Fruit fly (Drosophila melanogaster) whole organism, embryonic: ENCODE results near the gene CG43121.

Source experiments
- Atf-2 ChIP-seq: fragments of 200-800 bp; sonication (Bioruptor generic); optimal IDR thresholded peaks from 2 replicates; lab custom pipeline; 2016; ENCODE audit warnings: missing biosample characterization, missing genetic modification characterization
- Atf6 ChIP-seq: fragments of 200-800 bp; sonication (Bioruptor generic); IDR thresholded peaks from 2 replicates; pipeline ENCODE4 v1.3.6; 2022; ENCODE audit warnings: missing biosample characterization, missing genetic modification characterization
- CG10366 ChIP-seq: fragments of 200-800 bp; sonication (Bioruptor generic); IDR thresholded peaks from 2 replicates; pipeline ENCODE4 v1.3.6; 2022; ENCODE audit warnings: missing biosample characterization, missing genetic modification characterization
- CG11085 ChIP-seq: fragments of 200-800 bp; sonication (Bioruptor generic); IDR thresholded peaks from 2 replicates; pipeline ENCODE4 v1.3.6; 2022; ENCODE audit warnings: missing biosample characterization, missing genetic modification characterization
- CG12104 ChIP-seq: fragments of 200-800 bp; sonication (Bioruptor generic); optimal IDR thresholded peaks from 3 replicates; lab custom pipeline; 2016; ENCODE audit warnings: missing biosample characterization, missing genetic modification characterization
- CG1233 ChIP-seq: fragments of 200-800 bp; sonication (Bioruptor generic); optimal IDR thresholded peaks from 4 replicates; lab custom pipeline; 2018; ENCODE audit warnings: missing biosample characterization, mild to moderate bottlenecking, missing genetic modification characterization
- CG13123 ChIP-seq: fragments of 200-800 bp; sonication (Bioruptor generic); optimal IDR thresholded peaks from 2 replicates; lab custom pipeline; 2016; ENCODE audit warnings: missing biosample characterization, missing genetic modification characterization
- CG13287 ChIP-seq: fragments of 200-800 bp; sonication (Bioruptor generic); IDR thresholded peaks from 2 replicates; pipeline ENCODE4 v1.3.6; 2022; ENCODE audit warnings: missing biosample characterization, missing genetic modification characterization; ENCODE audit not compliant: partially characterized antibody
- CG18011 ChIP-seq: fragments of 200-800 bp; sonication (Bioruptor generic); optimal IDR thresholded peaks from 2 replicates; lab custom pipeline; 2017; ENCODE audit warnings: missing biosample characterization, missing genetic modification characterization, mild to moderate bottlenecking, moderate library complexity, missing genotype
- CG18476 ChIP-seq: fragments of 200-800 bp; sonication (Bioruptor generic); optimal IDR thresholded peaks from 2 replicates; lab custom pipeline; 2016; ENCODE audit warnings: missing biosample characterization, mild to moderate bottlenecking, missing genetic modification characterization
- CG2202 ChIP-seq: fragments of 200-800 bp; sonication (Bioruptor generic); optimal IDR thresholded peaks from 2 replicates; lab custom pipeline; 2018; ENCODE audit warnings: missing biosample characterization, mild to moderate bottlenecking, missing genetic modification characterization
- CG2678 ChIP-seq: fragments of 200-800 bp; sonication (Bioruptor generic); optimal IDR thresholded peaks from 3 replicates; lab custom pipeline; 2019; ENCODE audit warnings: missing biosample characterization, mild to moderate bottlenecking, missing genetic modification characterization, moderate library complexity
- CG30431 ChIP-seq: fragments of 200-800 bp; sonication (Bioruptor generic); optimal IDR thresholded peaks from 2 replicates; lab custom pipeline; 2017; ENCODE audit warnings: missing biosample characterization, missing genetic modification characterization
- CG3281 ChIP-seq: fragments of 200-800 bp; sonication (Bioruptor generic); optimal IDR thresholded peaks from 3 replicates; lab custom pipeline; 2017; ENCODE audit warnings: missing biosample characterization, mild to moderate bottlenecking, missing genetic modification characterization
- CG4617 ChIP-seq: fragments of 200-800 bp; sonication (Bioruptor generic); optimal IDR thresholded peaks from 3 replicates; lab custom pipeline; 2016; ENCODE audit warnings: missing biosample characterization, missing genetic modification characterization, borderline replicate concordance
- CG4854 ChIP-seq: fragments of 200-800 bp; sonication (Bioruptor generic); optimal IDR thresholded peaks from 2 replicates; lab custom pipeline; 2016; ENCODE audit warnings: missing biosample characterization, missing genetic modification characterization, inconsistent platforms
- CG8290 ChIP-seq, 3 experiments: fragments of 200-800 bp; sonication (Bioruptor generic); optimal IDR thresholded peaks; 2 replicates each; lab custom pipeline; 2016 to 2019; ENCODE audit warnings: missing biosample characterization in 3 of 3, missing genetic modification characterization in 3 of 3, mild to moderate bottlenecking in 2 of 3, moderate library complexity in 1 of 3
- CG8388 ChIP-seq: fragments of 200-800 bp; sonication (Bioruptor generic); optimal IDR thresholded peaks from 2 replicates; lab custom pipeline; 2019; ENCODE audit warnings: missing biosample characterization, mild to moderate bottlenecking, missing genetic modification characterization, moderate library complexity
- CG9727 ChIP-seq: fragments of 200-800 bp; sonication (Bioruptor generic); optimal IDR thresholded peaks from 3 replicates; lab custom pipeline; 2017; ENCODE audit warnings: missing biosample characterization, mild to moderate bottlenecking, missing genetic modification characterization
- Camta ChIP-seq: fragments of 200-800 bp; sonication (Bioruptor generic); optimal IDR thresholded peaks from 2 replicates; lab custom pipeline; 2016; ENCODE audit warnings: missing biosample characterization, missing genetic modification characterization
- Dad ChIP-seq: fragments of 200-800 bp; sonication (Bioruptor generic); optimal IDR thresholded peaks from 3 replicates; lab custom pipeline; 2016; ENCODE audit warnings: missing biosample characterization, missing genetic modification characterization
- Dip2 ChIP-seq: fragments of 200-800 bp; sonication (Bioruptor generic); IDR thresholded peaks from 2 replicates; pipeline ENCODE4 v1.3.6; 2022; ENCODE audit warnings: missing biosample characterization, missing genetic modification characterization
- Gsc ChIP-seq: fragments of 200-800 bp; sonication (Bioruptor generic); IDR thresholded peaks from 2 replicates; pipeline ENCODE4 v1.3.6; 2022; ENCODE audit warnings: missing biosample characterization, missing genetic modification characterization
- Gug ChIP-seq: fragments of 200-800 bp; sonication (Bioruptor generic); IDR thresholded peaks from 4 replicates; pipeline ENCODE4 v1.3.6; 2022; ENCODE audit warnings: missing biosample characterization, missing genetic modification characterization
- HLH4C ChIP-seq: fragments of 200-800 bp; sonication (Bioruptor generic); IDR thresholded peaks from 3 replicates; pipeline ENCODE4 v1.3.6; 2022; ENCODE audit warnings: missing biosample characterization, missing genetic modification characterization; ENCODE audit not compliant: partially characterized antibody
- HLH54F ChIP-seq: fragments of 200-800 bp; sonication (Bioruptor generic); optimal IDR thresholded peaks from 3 replicates; lab custom pipeline; 2016; ENCODE audit warnings: missing biosample characterization, missing genetic modification characterization
- HmgZ ChIP-seq: fragments of 200-800 bp; sonication (Bioruptor generic); optimal IDR thresholded peaks from 2 replicates; lab custom pipeline; 2018; ENCODE audit warnings: missing biosample characterization, mild to moderate bottlenecking, missing genetic modification characterization
- Hmr ChIP-seq: fragments of 200-800 bp; sonication (Bioruptor generic); optimal IDR thresholded peaks from 3 replicates; lab custom pipeline; 2017; ENCODE audit warnings: mild to moderate bottlenecking, missing biosample characterization, missing genetic modification reagents, missing genetic modification characterization
- MBD-R2 ChIP-seq: fragments of 200-800 bp; sonication (Bioruptor generic); IDR thresholded peaks from 2 replicates; pipeline ENCODE4 v1.3.6; 2022; ENCODE audit warnings: missing biosample characterization, missing genetic modification characterization
- Myb ChIP-seq: fragments of 200-800 bp; sonication (Bioruptor generic); optimal IDR thresholded peaks from 2 replicates; lab custom pipeline; 2016; ENCODE audit warnings: missing biosample characterization, missing genetic modification characterization
- Poxn ChIP-seq: fragments of 200-800 bp; sonication (Bioruptor generic); IDR thresholded peaks from 2 replicates; pipeline ENCODE4 v1.3.6; 2022; ENCODE audit warnings: missing biosample characterization, missing genetic modification characterization
- Ravus ChIP-seq: fragments of 200-800 bp; sonication (Bioruptor generic); IDR thresholded peaks from 2 replicates; pipeline ENCODE4 v1.3.6; 2022; ENCODE audit warnings: missing biosample characterization, missing genetic modification characterization
- YL-1 ChIP-seq: fragments of 200-800 bp; sonication (Bioruptor generic); optimal IDR thresholded peaks from 3 replicates; lab custom pipeline; 2017; ENCODE audit warnings: missing biosample characterization, mild to moderate bottlenecking, missing genetic modification characterization
- ab ChIP-seq: fragments of 200-800 bp; sonication (Bioruptor generic); optimal IDR thresholded peaks from 2 replicates; lab custom pipeline; 2016; ENCODE audit warnings: missing biosample characterization, missing genetic modification characterization
- aop ChIP-seq: fragments of 200-800 bp; sonication (Bioruptor generic); IDR thresholded peaks from 2 replicates; pipeline ENCODE4 v1.3.6; 2022; ENCODE audit warnings: missing biosample characterization, missing genetic modification characterization
- bbx ChIP-seq: fragments of 200-800 bp; sonication (Bioruptor generic); IDR thresholded peaks from 2 replicates; pipeline ENCODE4 v1.3.6; 2022; ENCODE audit warnings: missing biosample characterization, missing genetic modification characterization; ENCODE audit not compliant: partially characterized antibody
- dmrt99B ChIP-seq: fragments of 200-800 bp; sonication (Bioruptor generic); optimal IDR thresholded peaks from 2 replicates; lab custom pipeline; 2018; ENCODE audit warnings: missing biosample characterization, mild to moderate bottlenecking, missing genetic modification characterization, moderate library complexity
- gro ChIP-seq: fragments of 200-800 bp; sonication (Bioruptor generic); optimal IDR thresholded peaks from 2 replicates; lab custom pipeline; 2016; ENCODE audit warnings: missing biosample characterization, missing genetic modification characterization
- kay ChIP-seq: fragments of 200-800 bp; sonication (Bioruptor generic); optimal IDR thresholded peaks from 2 replicates; lab custom pipeline; 2016; ENCODE audit warnings: missing biosample characterization, missing genetic modification characterization
- ken ChIP-seq: fragments of 200-800 bp; sonication (Bioruptor generic); IDR thresholded peaks from 3 replicates; pipeline ENCODE4 v1.3.6; 2022; ENCODE audit warnings: missing biosample characterization, missing genetic modification characterization
- lbe ChIP-seq: fragments of 200-800 bp; sonication (Bioruptor generic); optimal IDR thresholded peaks from 2 replicates; lab custom pipeline; 2016; ENCODE audit warnings: missing biosample characterization, mild to moderate bottlenecking, missing genetic modification characterization
- oc ChIP-seq: fragments of 200-800 bp; sonication (Bioruptor generic); optimal IDR thresholded peaks from 2 replicates; lab custom pipeline; 2018; ENCODE audit warnings: missing biosample characterization, mild to moderate bottlenecking, missing genetic modification characterization, moderate library complexity
- pho ChIP-seq: fragments of 200-800 bp; sonication (Bioruptor generic); optimal IDR thresholded peaks from 2 replicates; lab custom pipeline; 2016; ENCODE audit warnings: missing biosample characterization, missing genetic modification characterization
- pros ChIP-seq: fragments of 200-800 bp; sonication (Bioruptor generic); optimal IDR thresholded peaks from 3 replicates; lab custom pipeline; 2019; ENCODE audit warnings: missing biosample characterization, mild to moderate bottlenecking, missing genetic modification characterization, moderate library complexity
- ranshi ChIP-seq: fragments of 200-800 bp; sonication (Bioruptor generic); IDR thresholded peaks from 2 replicates; pipeline ENCODE4 v1.3.6; 2022; ENCODE audit warnings: missing biosample characterization, missing genetic modification characterization
- row ChIP-seq: fragments of 200-800 bp; sonication (Bioruptor generic); IDR thresholded peaks from 3 replicates; pipeline ENCODE4 v1.3.6; 2022; ENCODE audit warnings: missing biosample characterization, missing genetic modification characterization
- sc ChIP-seq, 3 experiments: fragments of >200 bp in 2 of 3; fragments of 200-800 bp in 1 of 3; sonication (Bioruptor generic) in 1 of 3; optimal IDR thresholded peaks; 2 replicates in 2 of 3; 3 replicates in 1 of 3; lab custom pipeline; 2017; ENCODE audit warnings: mild to moderate bottlenecking in 1 of 3, missing biosample characterization in 1 of 3, missing genetic modification characterization in 1 of 3, missing genetic modification reagents in 1 of 3
- stc ChIP-seq: fragments of 200-800 bp; sonication (Bioruptor generic); IDR thresholded peaks from 2 replicates; pipeline ENCODE4 v1.3.6; 2022; ENCODE audit warnings: missing biosample characterization, missing genetic modification characterization
- zen2 ChIP-seq: fragments of 200-800 bp; sonication (Bioruptor generic); IDR thresholded peaks from 3 replicates; pipeline ENCODE4 v1.3.6; 2022; ENCODE audit warnings: missing biosample characterization, missing genetic modification characterization; ENCODE audit not compliant: partially characterized antibody

Gene CG43121

DNA sequence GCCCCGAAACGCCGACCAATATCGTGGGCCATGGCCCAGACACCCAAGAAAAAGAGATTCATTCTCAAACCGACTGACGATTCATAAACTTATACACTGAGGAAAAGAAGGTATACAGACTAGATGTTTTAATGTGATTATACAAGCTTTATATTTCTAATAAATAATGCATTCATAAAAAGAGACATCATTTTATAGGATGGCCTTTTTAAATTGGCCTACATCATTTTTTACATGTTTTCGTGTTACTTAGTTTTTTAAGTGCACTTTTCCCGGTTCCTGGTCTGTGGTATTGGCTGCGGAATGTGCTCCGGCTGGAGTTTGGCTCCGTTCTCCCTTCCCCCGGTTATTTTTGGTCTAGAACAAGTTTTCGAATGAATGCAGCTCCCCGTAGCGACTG, 19.7 kb downstream of the CG43121 start (continued):
- TF ChIP-seq Gsc (GFP tag; lab: Robert Waterston, UW) (no peak), sc (optimal IDR thresholded peaks at IDR 0.05; lab: Kevin White, UChicago) (no peak), sc (GFP tag; optimal IDR thresholded peaks at IDR 0.05; lab: Kevin White, UChicago) (peak; percentile 87), zen2 (no peak), lbe (GFP tag; lab: Kevin White, UChicago) (peak; percentile 67), HLH54F (GFP tag; lab: Kevin White, UChicago) (peak; percentile 29), Atf6 (GFP tag; lab: Robert Waterston, UW) (peak; percentile 48; the same call in 1 of the 2 replicates), CG1233 (peak; percentile 70), oc (tag; lab: Kevin White, UChicago) (peak; percentile 86), CG4617 (GFP tag; lab: Kevin White, UChicago) (peak; percentile 21), CG2202 (tag; lab: Kevin White, UChicago) (peak; percentile 90), ab (GFP tag; lab: Kevin White, UChicago) (peak; percentile 20), CG13123 (GFP tag; lab: Kevin White, UChicago) (peak; percentile 61), dmrt99B (tag; lab: Kevin White, UChicago) (peak; percentile 64), Gug (0 out of 4 replicates have a peak, but pooled peaks have one; percentile 32), CG4854 (GFP tag; lab: Kevin White, UChicago) (peak; percentile 11), aop (no peak), Dad (GFP tag; lab: Kevin White, UChicago) (peak; percentile 38), Dip2 (GFP tag; lab: Robert Waterston, UW) (no peak), ranshi (GFP tag; lab: Robert Waterston, UW) (peak; percentile 72; the same call in 1 of the 2 replicates), Camta (GFP tag; lab: Kevin White, UChicago) (peak; percentile 85), Atf-2 (GFP tag; lab: Kevin White, UChicago) (peak; percentile 73), CG30431 (peak; percentile 57), Myb (GFP tag; lab: Kevin White, UChicago) (no peak), MBD-R2 (GFP tag; lab: Robert Waterston, UW) (0 out of 2 replicates have a peak, but pooled peaks have one; percentile 16), CG8290 (GFP tag; optimal IDR thresholded peaks at IDR 0.05; lab: Kevin White, UChicago) (peak; percentile 80), CG8290 (tag; optimal IDR thresholded peaks at IDR 0.05; lab: Kevin White, UChicago) (peak in 1 of 2 experiments; percentile 48), ken (GFP tag; lab: Robert Waterston, UW) (peak; percentile 64; the same call in 1 of the 3 replicates), HLH4C (GFP tag; lab: Robert Waterston, UW) (no peak), pros (GFP tag; lab: Kevin White, UChicago) (no peak), CG11085 (no peak), CG2678 (tag; lab: Kevin White, UChicago) (peak; percentile 85), kay (GFP tag; lab: Kevin White, UChicago) (peak; percentile 57), Poxn (GFP tag; lab: Robert Waterston, UW) (no peak), CG10366 (GFP tag; lab: Robert Waterston, UW) (peak; percentile 65), pho (GFP tag; lab: Kevin White, UChicago) (no peak), CG13287 (GFP tag; lab: Robert Waterston, UW) (no peak), Ravus (GFP tag; lab: Robert Waterston, UW) (no peak), bbx (GFP tag; lab: Robert Waterston, UW) (no peak), stc (peak; percentile 27; the same call in 1 of the 2 replicates), CG12104 (GFP tag; lab: Kevin White, UChicago) (peak; percentile 29), CG9727 (GFP tag; lab: Kevin White, UChicago) (peak; percentile 56), row (GFP tag; lab: Robert Waterston, UW) (peak; percentile 77), Hmr (peak; percentile 41), gro (GFP tag; lab: Kevin White, UChicago) (no peak), CG18011 (GFP tag; lab: Kevin White, UChicago) (no peak), HmgZ (tag; lab: Kevin White, UChicago) (peak; percentile 53), CG3281 (GFP tag; lab: Kevin White, UChicago) (peak; percentile 39), YL-1 (no peak), CG18476 (peak; percentile 69), CG8388 (peak; percentile 87)
